Worm (Caenorhabditis elegans): ENCODE measurements around the gene txt-13.

DNA sequence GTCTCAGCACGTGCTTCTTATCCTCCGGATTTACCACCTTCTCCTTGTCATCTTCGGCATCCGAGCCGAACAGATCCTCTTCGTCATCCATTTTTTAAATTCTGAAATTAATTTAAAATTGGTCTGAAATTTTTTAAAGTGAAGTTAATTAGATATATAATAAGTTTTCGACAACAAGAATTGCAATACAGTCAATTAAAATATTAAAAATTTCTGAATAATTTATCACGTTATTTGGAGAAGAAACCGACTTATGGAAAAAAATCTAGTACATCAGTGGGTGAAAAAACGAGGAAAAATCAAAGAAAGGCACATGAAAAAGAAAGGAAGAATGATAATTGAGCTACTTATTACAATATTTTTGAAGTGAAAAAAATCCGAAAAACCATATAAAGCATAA is 35.1 kb downstream of the txt-13 start, which contains the start of gene taf-13:
- TF ChIP-seq snpc-4 (tag; optimal IDR thresholded peaks at IDR 0.05) = no peak
- no peak for TF ChIP-seq lin-14 (GFP tag; optimal IDR thresholded peaks at IDR 0.05)
- no peak for TF ChIP-seq nhr-85 (tag)
- no peak for TF ChIP-seq ceh-82 (tag; optimal IDR thresholded peaks at IDR 0.05)
- TF ChIP-seq unc-30 (tag; optimal IDR thresholded peaks at IDR 0.05) = no peak
- TF ChIP-seq aly-2 (tag; optimal IDR thresholded peaks at IDR 0.05) = no peak
- TF ChIP-seq unc-130 (tag; optimal IDR thresholded peaks at IDR 0.05) = no peak
